Fruit fly (Drosophila melanogaster) whole organism, embryonic: ENCODE measurements around the gene CG8135.

Source experiments
- Asciz ChIP-seq: fragments of 200-800 bp; sonication (Bioruptor generic); optimal IDR thresholded peaks from 2 replicates; lab custom pipeline; 2017; ENCODE audit warnings: missing biosample characterization, mild to moderate bottlenecking, missing genetic modification characterization, missing genetic modification reagents
- Bgb ChIP-seq: fragments of 200-800 bp; sonication (Bioruptor generic); IDR thresholded peaks from 2 replicates; pipeline ENCODE4 v1.3.6; 2022; ENCODE audit warnings: missing biosample characterization, missing genetic modification characterization; ENCODE audit not compliant: partially characterized antibody
- CG10959 ChIP-seq: fragments of 200-800 bp; sonication (Bioruptor generic); IDR thresholded peaks from 2 replicates; pipeline ENCODE4 v1.3.6; 2022; ENCODE audit warnings: missing biosample characterization, missing genetic modification characterization
- CG12071 ChIP-seq: fragments of 200-800 bp; sonication (Bioruptor generic); optimal IDR thresholded peaks from 3 replicates; lab custom pipeline; 2018; ENCODE audit warnings: missing biosample characterization, mild to moderate bottlenecking, missing genetic modification characterization
- CG12219 ChIP-seq: fragments of 200-800 bp; sonication (Bioruptor generic); optimal IDR thresholded peaks from 3 replicates; lab custom pipeline; 2018; ENCODE audit warnings: missing biosample characterization, mild to moderate bottlenecking, missing genetic modification characterization
- CG1233 ChIP-seq: fragments of 200-800 bp; sonication (Bioruptor generic); optimal IDR thresholded peaks from 4 replicates; lab custom pipeline; 2018; ENCODE audit warnings: missing biosample characterization, mild to moderate bottlenecking, missing genetic modification characterization
- CG14014 ChIP-seq: fragments of 200-800 bp; sonication (Bioruptor generic); IDR thresholded peaks from 2 replicates; pipeline ENCODE4 v1.3.6; 2022; ENCODE audit warnings: missing biosample characterization, missing genetic modification characterization
- CG14710 ChIP-seq: fragments of 200-800 bp; sonication (Bioruptor generic); optimal IDR thresholded peaks from 3 replicates; lab custom pipeline; 2019; ENCODE audit warnings: missing biosample characterization, mild to moderate bottlenecking, missing genetic modification characterization, moderate library complexity
- CG16779 ChIP-seq: fragments of 200-800 bp; sonication (Bioruptor generic); IDR thresholded peaks from 2 replicates; pipeline ENCODE4 v1.3.6; 2022; ENCODE audit warnings: missing biosample characterization, missing genetic modification characterization
- CG17612 ChIP-seq: fragments of 200-800 bp; sonication (Bioruptor generic); IDR thresholded peaks from 2 replicates; pipeline ENCODE4 v1.3.6; 2022; ENCODE audit warnings: missing biosample characterization, missing genetic modification characterization
- CG17802 ChIP-seq: fragments of 200-800 bp; sonication (Bioruptor generic); optimal IDR thresholded peaks from 2 replicates; lab custom pipeline; 2018; ENCODE audit warnings: missing biosample characterization, mild to moderate bottlenecking, missing genetic modification characterization, moderate library complexity
- CG18476 ChIP-seq: fragments of 200-800 bp; sonication (Bioruptor generic); optimal IDR thresholded peaks from 2 replicates; lab custom pipeline; 2016; ENCODE audit warnings: missing biosample characterization, mild to moderate bottlenecking, missing genetic modification characterization
- CG2199 ChIP-seq: fragments of 200-800 bp; sonication (Bioruptor generic); IDR thresholded peaks from 3 replicates; pipeline ENCODE4 v1.3.6; 2022; ENCODE audit warnings: missing biosample characterization, missing genetic modification characterization
- CG2875 ChIP-seq: fragments of 200-800 bp; sonication (Bioruptor generic); optimal IDR thresholded peaks from 2 replicates; lab custom pipeline; 2017; ENCODE audit warnings: missing biosample characterization, mild to moderate bottlenecking, missing genetic modification characterization, missing genetic modification reagents
- CG30403 ChIP-seq: fragments of 200-800 bp; sonication (Bioruptor generic); optimal IDR thresholded peaks from 3 replicates; lab custom pipeline; 2016; ENCODE audit warnings: missing biosample characterization, missing genetic modification characterization
- CG30431 ChIP-seq: fragments of 200-800 bp; sonication (Bioruptor generic); optimal IDR thresholded peaks from 2 replicates; lab custom pipeline; 2017; ENCODE audit warnings: missing biosample characterization, missing genetic modification characterization
- CG31441 ChIP-seq: fragments of 200-800 bp; sonication (Bioruptor generic); IDR thresholded peaks from 2 replicates; pipeline ENCODE4 v1.3.6; 2022; ENCODE audit warnings: missing biosample characterization, missing genetic modification characterization
- CG32532 ChIP-seq: fragments of 200-800 bp; sonication (Bioruptor generic); IDR thresholded peaks from 2 replicates; pipeline ENCODE4 v1.3.6; 2022; ENCODE audit warnings: missing biosample characterization, missing genetic modification characterization
- CG3407 ChIP-seq: fragments of 200-800 bp; sonication (Bioruptor generic); optimal IDR thresholded peaks from 2 replicates; lab custom pipeline; 2018; ENCODE audit warnings: missing biosample characterization, mild to moderate bottlenecking, missing genetic modification characterization
- CG34376 ChIP-seq: fragments of 200-800 bp; sonication (Bioruptor generic); optimal IDR thresholded peaks from 2 replicates; lab custom pipeline; 2018; ENCODE audit warnings: missing biosample characterization, mild to moderate bottlenecking, missing genetic modification characterization
- CG7928 ChIP-seq: fragments of 200-800 bp; sonication (Bioruptor generic); optimal IDR thresholded peaks from 2 replicates; lab custom pipeline; 2017; ENCODE audit warnings: missing biosample characterization, mild to moderate bottlenecking, missing genetic modification characterization
- CG8765 ChIP-seq: fragments of 200-800 bp; sonication (Bioruptor generic); IDR thresholded peaks from 2 replicates; pipeline ENCODE4 v1.3.6; 2022; ENCODE audit warnings: missing biosample characterization, missing genetic modification characterization
- CG9215 ChIP-seq: fragments of 200-800 bp; sonication (Bioruptor generic); IDR thresholded peaks from 2 replicates; pipeline ENCODE4 v1.3.6; 2022; ENCODE audit warnings: missing biosample characterization, missing genetic modification characterization
- Chrac-16 ChIP-seq: fragments of 200-800 bp; sonication (Bioruptor generic); optimal IDR thresholded peaks from 3 replicates; lab custom pipeline; 2016; ENCODE audit warnings: missing biosample characterization, missing genetic modification characterization
- CkIIα-i1 ChIP-seq: fragments of 200-800 bp; sonication (Bioruptor generic); IDR thresholded peaks from 2 replicates; pipeline ENCODE4 v1.3.6; 2022; ENCODE audit warnings: missing biosample characterization, missing genetic modification characterization
- D19A ChIP-seq: fragments of 200-800 bp; optimal IDR thresholded peaks from 3 replicates; lab custom pipeline; 2019; ENCODE audit warnings: missing biosample characterization, mild to moderate bottlenecking, missing genetic modification characterization, moderate library complexity
- Dek ChIP-seq: fragments of 200-800 bp; sonication (Bioruptor generic); optimal IDR thresholded peaks from 3 replicates; lab custom pipeline; 2019; ENCODE audit warnings: missing biosample characterization, mild to moderate bottlenecking, missing genetic modification characterization, moderate library complexity
- Dll ChIP-seq: fragments of 200-800 bp; sonication (Bioruptor generic); IDR thresholded peaks from 4 replicates; pipeline ENCODE4 v1.3.6; 2022; ENCODE audit warnings: missing biosample characterization, missing genetic modification characterization; ENCODE audit not compliant: partially characterized antibody
- E2f1 ChIP-seq: fragments of 200-800 bp; sonication (Bioruptor generic); IDR thresholded peaks from 2 replicates; pipeline ENCODE4 v1.3.6; 2022; ENCODE audit warnings: missing biosample characterization, missing genetic modification characterization
- HLH3B ChIP-seq: fragments of 200-800 bp; sonication (Bioruptor generic); IDR thresholded peaks from 2 replicates; pipeline ENCODE4 v1.3.6; 2022; ENCODE audit warnings: missing biosample characterization, missing genetic modification characterization
- HLHmδ ChIP-seq: fragments of 200-800 bp; sonication (Bioruptor generic); optimal IDR thresholded peaks from 2 replicates; lab custom pipeline; 2018; ENCODE audit warnings: missing biosample characterization, mild to moderate bottlenecking, missing genetic modification characterization, moderate library complexity
- Lpt ChIP-seq: fragments of >200 bp; optimal IDR thresholded peaks from 2 replicates; lab custom pipeline; 2018; ENCODE audit warnings: missing biosample characterization, missing genetic modification characterization
- MBD-R2 ChIP-seq: fragments of 200-800 bp; sonication (Bioruptor generic); IDR thresholded peaks from 2 replicates; pipeline ENCODE4 v1.3.6; 2022; ENCODE audit warnings: missing biosample characterization, missing genetic modification characterization
- Oli ChIP-seq: fragments of 200-800 bp; sonication (Bioruptor generic); optimal IDR thresholded peaks from 2 replicates; lab custom pipeline; 2018; ENCODE audit warnings: missing biosample characterization, mild to moderate bottlenecking, missing genetic modification characterization, moderate library complexity
- Opbp ChIP-seq: fragments of 200-800 bp; sonication (Bioruptor generic); IDR thresholded peaks from 3 replicates; pipeline ENCODE4 v1.3.6; 2022; ENCODE audit warnings: missing biosample characterization, missing genetic modification characterization; ENCODE audit not compliant: partially characterized antibody
- Sox102F ChIP-seq: fragments of 200-800 bp; sonication (Bioruptor generic); optimal IDR thresholded peaks from 2 replicates; lab custom pipeline; 2018; ENCODE audit warnings: missing biosample characterization, mild to moderate bottlenecking, missing genetic modification characterization, moderate library complexity
- bab2 ChIP-seq: fragments of 200-800 bp; sonication (Bioruptor generic); optimal IDR thresholded peaks from 2 replicates; lab custom pipeline; 2016; ENCODE audit warnings: missing biosample characterization, missing genetic modification characterization
- bbx ChIP-seq: fragments of 200-800 bp; sonication (Bioruptor generic); IDR thresholded peaks from 2 replicates; pipeline ENCODE4 v1.3.6; 2022; ENCODE audit warnings: missing biosample characterization, missing genetic modification characterization; ENCODE audit not compliant: partially characterized antibody
- chn ChIP-seq: fragments of 200-800 bp; sonication (Bioruptor generic); optimal IDR thresholded peaks from 2 replicates; lab custom pipeline; 2016; ENCODE audit warnings: missing biosample characterization, missing genetic modification characterization
- cwo ChIP-seq: fragments of 200-800 bp; sonication (Bioruptor generic); optimal IDR thresholded peaks from 3 replicates; lab custom pipeline; 2017; ENCODE audit warnings: missing biosample characterization, missing genetic modification characterization, mild to moderate bottlenecking, moderate library complexity, missing genetic modification reagents
- disco-r ChIP-seq: fragments of 200-800 bp; sonication (Bioruptor generic); optimal IDR thresholded peaks from 2 replicates; lab custom pipeline; 2016; ENCODE audit warnings: missing biosample characterization, missing genetic modification characterization
- dpn ChIP-seq, 2 experiments: fragments of 200-800 bp; sonication (Bioruptor generic); optimal IDR thresholded peaks; 3 replicates each; lab custom pipeline; 2016; ENCODE audit warnings: missing biosample characterization in 2 of 2, missing genetic modification characterization in 2 of 2
- grn ChIP-seq: fragments of 200-800 bp; sonication (Bioruptor generic); optimal IDR thresholded peaks from 3 replicates; lab custom pipeline; 2017; ENCODE audit warnings: missing biosample characterization, missing genetic modification characterization
- gsb ChIP-seq: fragments of 200-800 bp; sonication (Bioruptor generic); IDR thresholded peaks from 2 replicates; pipeline ENCODE4 v1.3.6; 2022; ENCODE audit warnings: missing biosample characterization, missing genetic modification characterization
- kah ChIP-seq: fragments of 200-800 bp; sonication (Bioruptor generic); optimal IDR thresholded peaks from 2 replicates; lab custom pipeline; 2018; ENCODE audit warnings: missing biosample characterization, mild to moderate bottlenecking, missing genetic modification characterization
- lmd ChIP-seq: fragments of 200-800 bp; sonication (Bioruptor generic); IDR thresholded peaks from 2 replicates; pipeline ENCODE4 v1.3.6; 2022; ENCODE audit warnings: missing biosample characterization, missing genetic modification characterization
- maf-S ChIP-seq: fragments of 200-800 bp; sonication (Bioruptor generic); optimal IDR thresholded peaks from 2 replicates; lab custom pipeline; 2016; ENCODE audit warnings: missing biosample characterization, missing genetic modification characterization
- mam ChIP-seq: fragments of 200-800 bp; sonication (Bioruptor generic); optimal IDR thresholded peaks from 3 replicates; lab custom pipeline; 2016; ENCODE audit warnings: missing biosample characterization, missing genetic modification characterization
- peb ChIP-seq: fragments of 200-800 bp; sonication (Bioruptor generic); IDR thresholded peaks from 2 replicates; pipeline ENCODE4 v1.3.6; 2022; ENCODE audit warnings: missing biosample characterization, missing genetic modification characterization
- tgo ChIP-seq: fragments of 200-800 bp; sonication (Bioruptor generic); IDR thresholded peaks from 3 replicates; pipeline ENCODE4 v1.3.6; 2022; ENCODE audit warnings: missing biosample characterization, missing genetic modification characterization
- yki ChIP-seq: fragments of >200 bp; optimal IDR thresholded peaks from 3 replicates; lab custom pipeline; 2018
- zf30C ChIP-seq: fragments of 200-800 bp; sonication (Bioruptor generic); optimal IDR thresholded peaks from 3 replicates; lab custom pipeline; 2018; ENCODE audit warnings: missing biosample characterization, mild to moderate bottlenecking, missing genetic modification characterization

Gene CG8135

DNA sequence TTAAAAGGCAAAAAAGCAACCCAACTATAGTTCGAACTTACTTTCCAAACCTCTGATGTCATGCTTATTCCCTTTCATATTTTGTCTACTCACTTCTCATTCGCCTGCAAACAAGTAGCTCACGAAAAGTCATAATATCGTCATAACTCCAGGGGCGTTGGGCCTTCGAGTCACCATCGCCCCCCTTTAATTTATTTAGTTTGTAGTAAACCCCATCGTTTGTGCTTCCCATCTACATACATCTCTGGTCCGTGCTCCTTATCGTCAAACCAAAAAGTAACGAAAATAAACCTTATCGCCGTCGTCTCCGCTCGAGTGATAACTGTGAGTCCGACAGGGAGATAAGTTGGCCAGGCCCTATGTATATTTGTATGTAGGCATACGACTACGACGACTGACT, 24.8 kb downstream of the CG8135 start (continued):
- peak; percentile 21; the same call in 1 of the 3 replicates for TF ChIP-seq tgo (GFP tag; lab: Robert Waterston, UW)
- TF ChIP-seq HLH3B (GFP tag; lab: Robert Waterston, UW): peak; percentile 69
- TF ChIP-seq Lpt (GFP tag; lab: Kevin White, UChicago): no peak
- TF ChIP-seq bab2 (GFP tag; lab: Kevin White, UChicago): peak; percentile 55
- TF ChIP-seq chn: peak; percentile 4
- TF ChIP-seq peb (GFP tag; lab: Robert Waterston, UW): no peak
- TF ChIP-seq disco-r (GFP tag; lab: Kevin White, UChicago): peak; percentile 5
- TF ChIP-seq Chrac-16: peak; percentile 1
- no peak for TF ChIP-seq Asciz
- TF ChIP-seq maf-S (GFP tag; lab: Kevin White, UChicago): peak; percentile 57
- TF ChIP-seq CG2875 (GFP tag; lab: Kevin White, UChicago): no peak
- no peak for TF ChIP-seq CG30431
- peak; percentile 20 for TF ChIP-seq CG18476 (GFP tag; lab: Kevin White, UChicago)
- TF ChIP-seq zf30C: no peak
- peak; percentile 40 for TF ChIP-seq CG30403
- TF ChIP-seq MBD-R2 (GFP tag; lab: Robert Waterston, UW): peak; percentile 64; the same call in 1 of the 2 replicates
- peak; percentile 73 for TF ChIP-seq CG32532 (GFP tag; lab: Robert Waterston, UW)
- no peak for TF ChIP-seq Oli
- no peak for TF ChIP-seq kah (GFP tag; lab: Kevin White, UChicago)
- TF ChIP-seq CG2199 (GFP tag; lab: Robert Waterston, UW): no peak; the same call in 1 of the 3 replicates
- TF ChIP-seq CG10959: no peak
- TF ChIP-seq yki (lab: Kevin White, UChicago): no peak
- no peak for TF ChIP-seq Dll (GFP tag; lab: Robert Waterston, UW)
- TF ChIP-seq CG12071 (GFP tag; lab: Kevin White, UChicago): peak; percentile 66
- TF ChIP-seq CG7928: no peak
- TF ChIP-seq Dek (tag; lab: Kevin White, UChicago): peak; percentile 68
- no peak for TF ChIP-seq Opbp (GFP tag; lab: Robert Waterston, UW)
- TF ChIP-seq Sox102F (GFP tag; lab: Kevin White, UChicago): peak; percentile 23
- TF ChIP-seq mam (GFP tag; lab: Kevin White, UChicago): peak; percentile 82
- TF ChIP-seq CG9215: no peak; the same call in 1 of the 2 replicates
- TF ChIP-seq CG3407 (GFP tag; lab: Kevin White, UChicago): no peak
- peak; percentile 14 for TF ChIP-seq CG14710 (tag; lab: Kevin White, UChicago)
- no peak for TF ChIP-seq CG17612 (GFP tag; lab: Robert Waterston, UW)
- TF ChIP-seq CG8765 (GFP tag; lab: Robert Waterston, UW): peak; percentile 43; the same call in 1 of the 2 replicates
- TF ChIP-seq grn (GFP tag; lab: Kevin White, UChicago): peak; percentile 72
- peak; percentile 30 for TF ChIP-seq CG1233
- TF ChIP-seq CG12219 (GFP tag; lab: Kevin White, UChicago): peak; percentile 70
- TF ChIP-seq lmd (GFP tag; lab: Robert Waterston, UW): peak; percentile 67; the same call in 1 of the 2 replicates
- peak; percentile 88 for TF ChIP-seq cwo (GFP tag; lab: Kevin White, UChicago)
- TF ChIP-seq D19A (tag; lab: Kevin White, UChicago): peak; percentile 51
- peak; percentile 63 to 72 for TF ChIP-seq dpn (GFP tag; optimal IDR thresholded peaks at IDR 0.05; lab: Kevin White, UChicago)
- TF ChIP-seq E2f1 (GFP tag; lab: Robert Waterston, UW): no peak
- no peak for TF ChIP-seq CG17802 (tag; lab: Kevin White, UChicago)
- TF ChIP-seq CG31441 (GFP tag; lab: Robert Waterston, UW): peak; percentile 53
- TF ChIP-seq CG14014 (GFP tag; lab: Robert Waterston, UW): peak; percentile 79
- peak; percentile 92 for TF ChIP-seq CG34376 (GFP tag; lab: Kevin White, UChicago)
- TF ChIP-seq Bgb (GFP tag; lab: Robert Waterston, UW): no peak
- no peak for TF ChIP-seq CkIIα-i1 (GFP tag; lab: Robert Waterston, UW)
- TF ChIP-seq gsb: no peak
- no peak for TF ChIP-seq HLHmδ (GFP tag; lab: Kevin White, UChicago)
- peak; percentile 88 for TF ChIP-seq CG16779 (GFP tag; lab: Robert Waterston, UW)
- no peak for TF ChIP-seq bbx (GFP tag; lab: Robert Waterston, UW)
